Fruit fly (Drosophila melanogaster) whole organism, pupa: ENCODE measurements around the gene Act88F.
A peak's percentile ranks its signal among the peaks of the same experiment; 100 is the strongest.

Experiments used
- CG10348 ChIP-seq: fragments of 200-800 bp; sonication (Bioruptor generic); IDR thresholded peaks from 2 replicates; pipeline ENCODE4 v1.3.6; 2022; ENCODE audit warnings: missing biosample characterization, missing genetic modification characterization
- CG13204 ChIP-seq: fragments of 200-800 bp; sonication (Bioruptor generic); optimal IDR thresholded peaks from 2 replicates; lab custom pipeline; 2018; ENCODE audit warnings: missing biosample characterization, mild to moderate bottlenecking, missing genetic modification characterization, moderate library complexity
- CG14655 ChIP-seq: fragments of 200-800 bp; sonication (Bioruptor generic); optimal IDR thresholded peaks from 3 replicates; lab custom pipeline; 2017; ENCODE audit warnings: mild to moderate bottlenecking, missing biosample characterization, missing genetic modification reagents, missing genetic modification characterization
- CG32121 ChIP-seq: fragments of 200-800 bp; sonication (Bioruptor generic); IDR thresholded peaks from 2 replicates; pipeline ENCODE4 v1.3.6; 2022; ENCODE audit warnings: missing biosample characterization, missing genetic modification characterization
- CG4496 ChIP-seq: fragments of 200-800 bp; sonication (Bioruptor generic); IDR thresholded peaks from 3 replicates; pipeline ENCODE4 v1.3.6; 2022; ENCODE audit warnings: missing biosample characterization, missing genetic modification characterization
- CG8159 ChIP-seq: fragments of 200-800 bp; sonication (Bioruptor generic); optimal IDR thresholded peaks from 3 replicates; lab custom pipeline; 2018; ENCODE audit warnings: missing biosample characterization, mild to moderate bottlenecking, missing genetic modification characterization, moderate library complexity
- CG9948 ChIP-seq: fragments of 200-800 bp; sonication (Bioruptor generic); optimal IDR thresholded peaks from 2 replicates; lab custom pipeline; 2018; ENCODE audit warnings: missing biosample characterization, mild to moderate bottlenecking, missing genetic modification characterization, moderate library complexity
- EcR ChIP-seq: fragments of 200-800 bp; sonication (Bioruptor generic); optimal IDR thresholded peaks from 3 replicates; lab custom pipeline; 2019; ENCODE audit warnings: missing biosample characterization, missing genetic modification characterization, mild to moderate bottlenecking, moderate library complexity, missing genetic modification reagents
- Pif1A ChIP-seq: fragments of 200-800 bp; sonication (Bioruptor generic); optimal IDR thresholded peaks from 3 replicates; lab custom pipeline; 2016; ENCODE audit warnings: missing biosample characterization, missing genetic modification characterization
- Pif1B ChIP-seq: fragments of 200-800 bp; sonication (Bioruptor generic); optimal IDR thresholded peaks from 3 replicates; lab custom pipeline; 2016; ENCODE audit warnings: missing biosample characterization, missing genetic modification characterization
- Snoo ChIP-seq: fragments of 200-800 bp; sonication (Bioruptor generic); optimal IDR thresholded peaks from 3 replicates; lab custom pipeline; 2017; ENCODE audit warnings: missing biosample characterization, mild to moderate bottlenecking, missing genetic modification characterization, inconsistent platforms
- fd96Ca ChIP-seq: fragments of 200-800 bp; sonication (Bioruptor generic); IDR thresholded peaks from 3 replicates; pipeline ENCODE4 v1.3.6; 2022; ENCODE audit warnings: missing biosample characterization, missing genetic modification characterization
- gl ChIP-seq: fragments of 200-800 bp; sonication (Bioruptor generic); optimal IDR thresholded peaks from 2 replicates; lab custom pipeline; 2018; ENCODE audit warnings: missing biosample characterization, mild to moderate bottlenecking, missing genetic modification characterization

dm6 chr3R:15418824-15419530 lies 20.8 kb upstream of the Act88F start:
- TF ChIP-seq CG4496 (GFP tag; lab: Robert Waterston, UW) (no peak), EcR (GFP tag; lab: Kevin White, UChicago) (no peak), CG8159 (tag; lab: Kevin White, UChicago) (peak; percentile 54), CG9948 (peak; percentile 36), Pif1B (GFP tag; lab: Kevin White, UChicago) (no peak), Pif1A (GFP tag; lab: Kevin White, UChicago) (peak; percentile 9), CG13204 (GFP tag; lab: Kevin White, UChicago) (peak; percentile 0), Snoo (no peak), CG10348 (GFP tag; lab: Robert Waterston, UW) (no peak), CG14655 (GFP tag; lab: Kevin White, UChicago) (no peak), gl (tag; lab: Kevin White, UChicago) (no peak), fd96Ca (GFP tag; lab: Robert Waterston, UW) (no peak), CG32121 (no peak)
